Worm (Caenorhabditis elegans): ENCODE results near the gene Y38E10A.22.
A peak's percentile ranks its signal among the peaks of the same experiment; 100 is the strongest.

Gene Y38E10A.22

DNA sequence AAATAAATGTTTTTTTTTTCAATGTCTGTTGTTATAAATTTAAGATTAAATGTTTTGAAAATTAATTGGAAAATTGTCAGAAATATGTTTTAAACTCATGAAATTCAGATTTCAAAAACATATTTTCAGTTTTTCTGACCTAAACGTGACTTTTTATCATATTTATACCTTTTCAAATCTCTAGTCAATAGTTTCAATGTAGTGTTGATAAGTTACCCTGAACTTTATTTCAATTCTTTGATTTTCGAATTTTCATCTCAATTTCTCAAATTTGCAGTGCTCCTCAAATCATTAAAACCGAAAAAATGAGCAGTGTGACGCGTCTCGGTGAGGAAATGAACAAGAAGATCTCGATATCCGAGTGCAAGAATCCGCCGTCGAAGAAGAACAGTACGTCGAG lies 23.2 kb downstream of the Y38E10A.22 start, which contains the start of gene rgs-4:
TSS of gene rgs-4 (plus strand) at position 301 of the 400 bp plus-strand sequence.
- TF ChIP-seq elt-1 (tag; optimal IDR thresholded peaks at IDR 0.05) (no peak), nhr-77 (tag; optimal IDR thresholded peaks at IDR 0.05) (no peak), lin-13 (GFP tag; optimal IDR thresholded peaks at IDR 0.05) (no peak), C34F6.9 (tag; optimal IDR thresholded peaks at IDR 0.05) (no peak), mdl-1 (tag; optimal IDR thresholded peaks at IDR 0.05) (no peak), elt-3 (tag; optimal IDR thresholded peaks at IDR 0.05) (no peak), nhr-11 (tag; optimal IDR thresholded peaks at IDR 0.05) (no peak), fos-1 (tag; optimal IDR thresholded peaks at IDR 0.05) (no peak), dmd-4 (tag; optimal IDR thresholded peaks at IDR 0.05) (no peak), nhr-237 (tag; optimal IDR thresholded peaks at IDR 0.05) (no peak), nhr-129 (tag; optimal IDR thresholded peaks at IDR 0.05) (no peak), sem-4 (tag; optimal IDR thresholded peaks at IDR 0.05) (no peak)

DNA sequence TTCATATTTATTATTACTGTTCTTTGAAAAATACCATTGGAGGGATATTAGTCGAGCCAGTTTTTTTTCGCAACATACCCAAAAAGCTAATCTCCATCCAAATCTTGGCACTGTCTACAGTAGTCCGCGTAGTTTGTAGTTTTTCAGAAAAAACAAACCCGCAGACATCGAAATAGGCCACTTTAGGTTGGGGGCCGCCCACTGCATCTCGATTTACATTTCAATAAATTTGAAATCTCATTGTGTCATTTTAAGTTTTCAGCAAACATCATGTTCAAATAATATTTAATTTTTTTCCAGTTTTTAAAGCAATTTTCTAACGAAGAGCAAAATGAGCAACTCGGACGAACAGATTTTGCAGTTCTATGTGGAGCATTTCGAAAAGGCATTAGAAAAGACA lies 37.2 kb downstream of the Y38E10A.22 start, which contains the start of gene nhr-235:
TSS of gene nhr-235 (plus strand) at position 301 of the 400 bp plus-strand sequence.
- no peak for TF ChIP-seq gmeb-1 (tag; optimal IDR thresholded peaks at IDR 0.05)
- TF ChIP-seq mbf-1 (tag; optimal IDR thresholded peaks at IDR 0.05): no peak
- TF ChIP-seq sma-9 (GFP tag; optimal IDR thresholded peaks at IDR 0.05): no peak
- no peak for TF ChIP-seq sma-9 (tag; optimal IDR thresholded peaks at IDR 0.05)
- no peak for TF ChIP-seq nhr-10 (tag; optimal IDR thresholded peaks at IDR 0.05)
- TF ChIP-seq zag-1 (tag; optimal IDR thresholded peaks at IDR 0.05): no peak
- no peak for TF ChIP-seq lsy-2 (tag; optimal IDR thresholded peaks at IDR 0.05)
- TF ChIP-seq sma-3 (GFP tag; optimal IDR thresholded peaks at IDR 0.05): no peak

DNA sequence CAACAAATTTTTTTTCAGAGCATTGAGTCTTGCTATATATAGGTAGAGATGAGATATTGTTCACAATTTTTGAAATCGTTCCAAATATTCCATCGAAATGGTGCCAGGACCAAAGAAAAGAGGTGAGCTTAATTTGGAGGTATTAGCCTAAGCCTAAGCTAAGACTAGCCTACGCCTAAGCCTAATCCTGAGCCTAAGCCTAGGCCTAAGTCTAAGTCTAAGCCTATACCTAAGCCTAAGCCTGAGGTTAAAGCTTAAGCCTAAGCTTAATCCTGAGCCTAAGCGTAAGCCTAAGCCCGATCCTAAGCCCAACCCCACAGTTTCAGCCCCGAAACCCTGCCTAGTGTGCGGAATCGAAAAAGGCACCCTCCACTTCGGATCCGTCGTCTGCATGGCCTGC lies 41.0 kb downstream of the Y38E10A.22 start, which contains the start of gene nhr-234:
TSS of gene nhr-234 (plus strand) at position 77 of the 400 bp plus-strand sequence.
- TF ChIP-seq elt-3 (tag; optimal IDR thresholded peaks at IDR 0.05): no peak
- TF ChIP-seq nhr-21 (tag; optimal IDR thresholded peaks at IDR 0.05): no peak
- no peak for TF ChIP-seq nhr-129 (tag; optimal IDR thresholded peaks at IDR 0.05)
- TF ChIP-seq fos-1 (tag; optimal IDR thresholded peaks at IDR 0.05): no peak
- no peak for TF ChIP-seq nhr-11 (tag; optimal IDR thresholded peaks at IDR 0.05)
- TF ChIP-seq gmeb-1 (tag; optimal IDR thresholded peaks at IDR 0.05): no peak
- no peak for TF ChIP-seq Y55F3AM.14 (GFP tag; optimal IDR thresholded peaks at IDR 0.05)
- no peak for TF ChIP-seq ceh-16 (tag; optimal IDR thresholded peaks at IDR 0.05)
- TF ChIP-seq ZK546.5 (tag; optimal IDR thresholded peaks at IDR 0.05): no peak
- TF ChIP-seq nhr-25 (tag; optimal IDR thresholded peaks at IDR 0.05): no peak
- TF ChIP-seq mbf-1 (tag; optimal IDR thresholded peaks at IDR 0.05): no peak
- no peak for TF ChIP-seq lin-39 (tag; optimal IDR thresholded peaks at IDR 0.05)
- no peak for TF ChIP-seq nhr-237 (tag; optimal IDR thresholded peaks at IDR 0.05)
- TF ChIP-seq crh-2 (tag; optimal IDR thresholded peaks at IDR 0.05): no peak
- no peak for TF ChIP-seq alr-1 (tag; optimal IDR thresholded peaks at IDR 0.05)
- no peak for TF ChIP-seq lin-13 (GFP tag; optimal IDR thresholded peaks at IDR 0.05)
- TF ChIP-seq C34F6.9 (tag; optimal IDR thresholded peaks at IDR 0.05): no peak

DNA sequence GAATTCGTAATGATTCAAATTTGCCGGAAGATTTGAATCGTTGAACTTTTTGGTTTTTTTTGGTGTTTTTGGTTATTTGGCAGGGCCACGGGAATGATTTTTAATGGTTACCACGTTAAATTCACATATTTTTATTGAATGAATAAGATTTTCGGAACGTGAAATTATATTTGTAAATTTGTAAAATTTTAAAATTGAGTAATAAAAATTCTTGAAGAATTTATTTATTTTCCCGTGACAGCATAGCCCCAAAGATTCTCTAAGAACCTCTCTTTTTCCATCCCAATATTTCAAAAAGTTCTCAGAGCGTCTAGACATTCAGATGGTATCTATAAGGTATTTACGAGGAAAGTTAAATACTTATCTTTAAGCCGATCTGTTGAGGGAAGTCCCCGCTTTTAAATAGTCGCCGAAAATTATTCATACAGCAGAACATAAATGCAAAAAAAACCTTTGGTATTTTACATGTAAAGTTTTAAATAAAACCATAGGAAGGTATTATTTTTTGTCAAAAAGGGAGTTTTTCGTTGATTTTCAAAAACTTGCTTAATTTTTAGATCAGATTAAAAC lies 42.8 kb downstream of the Y38E10A.22 start, which contains the start of gene Y38E10A.17:
TSS of gene Y38E10A.17 (minus strand) at position 51 of the 570 bp plus-strand sequence.
- no peak for TF ChIP-seq unc-39 (tag; optimal IDR thresholded peaks at IDR 0.05)
- TF ChIP-seq sma-9 (GFP tag; optimal IDR thresholded peaks at IDR 0.05): peak; percentile 44
- no peak for TF ChIP-seq sma-9 (tag; optimal IDR thresholded peaks at IDR 0.05)

DNA sequence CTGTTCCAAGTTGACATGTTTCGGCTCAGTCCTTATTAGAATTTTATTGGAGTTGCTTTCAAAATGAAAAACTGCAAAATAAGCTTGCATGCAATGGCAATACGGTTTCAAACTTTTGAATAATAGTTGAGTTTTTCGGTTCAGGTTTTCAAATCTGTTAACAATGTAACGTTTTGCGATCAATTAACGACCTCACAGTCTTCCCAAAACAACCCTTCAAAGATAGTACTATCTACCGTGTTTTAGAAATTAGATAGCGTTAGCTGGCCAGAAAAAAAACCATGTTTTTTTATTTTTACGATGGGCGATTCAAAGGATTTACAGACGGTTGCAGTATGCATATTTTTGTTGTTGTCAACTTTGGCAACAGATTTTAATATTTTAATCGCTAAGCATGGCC lies 46.7 kb downstream of the Y38E10A.22 start, which contains the start of gene Y38E10A.34:
TSS of gene Y38E10A.34 (plus strand) at position 301 of the 400 bp plus-strand sequence.
- TF ChIP-seq ZK546.5 (tag; optimal IDR thresholded peaks at IDR 0.05) (no peak), C34F6.9 (tag; optimal IDR thresholded peaks at IDR 0.05) (no peak), unc-39 (tag; optimal IDR thresholded peaks at IDR 0.05) (no peak), nhr-25 (tag; optimal IDR thresholded peaks at IDR 0.05) (no peak), ceh-16 (tag; optimal IDR thresholded peaks at IDR 0.05) (no peak), R02D3.7 (tag; optimal IDR thresholded peaks at IDR 0.05) (no peak), nhr-10 (tag; optimal IDR thresholded peaks at IDR 0.05) (no peak), aly-2 (tag; optimal IDR thresholded peaks at IDR 0.05) (no peak), ztf-1 (GFP tag; conservative IDR thresholded peaks at IDR 0.05) (no peak), mbf-1 (tag; optimal IDR thresholded peaks at IDR 0.05) (no peak), Y55F3AM.14 (GFP tag; optimal IDR thresholded peaks at IDR 0.05) (no peak), fos-1 (tag; optimal IDR thresholded peaks at IDR 0.05) (no peak), lin-39 (tag; optimal IDR thresholded peaks at IDR 0.05) (no peak), ztf-11 (tag; optimal IDR thresholded peaks at IDR 0.05) (no peak), unc-62 (GFP tag; optimal IDR thresholded peaks at IDR 0.05) (no peak), F13H6.1 (tag; optimal IDR thresholded peaks at IDR 0.05) (no peak), ama-1 (optimal IDR thresholded peaks at IDR 0.05) (no peak), peb-1 (tag; optimal IDR thresholded peaks at IDR 0.05) (no peak)
